Fruit fly (Drosophila melanogaster) whole organism, pupa: ENCODE measurements around the gene raw.

ENCODE experiments used
- CG13204 ChIP-seq: fragments of 200-800 bp; sonication (Bioruptor generic); optimal IDR thresholded peaks from 2 replicates; lab custom pipeline; 2018; ENCODE audit warnings: missing biosample characterization, mild to moderate bottlenecking, missing genetic modification characterization, moderate library complexity
- CG4496 ChIP-seq: fragments of 200-800 bp; sonication (Bioruptor generic); IDR thresholded peaks from 3 replicates; pipeline ENCODE4 v1.3.6; 2022; ENCODE audit warnings: missing biosample characterization, missing genetic modification characterization

DNA sequence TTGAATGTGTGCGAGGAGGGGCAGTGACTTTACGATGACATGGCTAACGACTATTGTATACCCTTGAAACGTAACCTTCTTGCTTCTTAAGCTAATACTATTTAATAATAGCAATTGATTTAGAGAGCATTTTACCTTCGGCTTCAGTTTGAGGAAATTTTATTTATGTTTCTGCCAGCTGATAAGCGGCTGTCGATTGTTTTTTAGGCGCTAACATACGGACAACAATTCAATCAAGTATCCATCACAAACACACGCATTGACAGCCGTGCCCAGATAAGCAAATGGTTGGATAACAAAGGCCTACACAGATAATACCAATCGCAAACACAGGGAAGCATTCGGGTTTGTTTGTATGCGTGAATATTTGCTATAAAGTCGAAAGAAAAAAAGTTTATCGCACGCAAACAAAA lies 2.2 kb downstream of the raw start:
- TF ChIP-seq CG4496 (GFP tag; lab: Robert Waterston, UW) (peak; percentile 20; the same call in 2 of the 3 replicates), CG13204 (no peak)
